Fruit fly (Drosophila melanogaster): Measurements from ENCODE around the gene CG5250.

The CG5250 gene

DNA sequence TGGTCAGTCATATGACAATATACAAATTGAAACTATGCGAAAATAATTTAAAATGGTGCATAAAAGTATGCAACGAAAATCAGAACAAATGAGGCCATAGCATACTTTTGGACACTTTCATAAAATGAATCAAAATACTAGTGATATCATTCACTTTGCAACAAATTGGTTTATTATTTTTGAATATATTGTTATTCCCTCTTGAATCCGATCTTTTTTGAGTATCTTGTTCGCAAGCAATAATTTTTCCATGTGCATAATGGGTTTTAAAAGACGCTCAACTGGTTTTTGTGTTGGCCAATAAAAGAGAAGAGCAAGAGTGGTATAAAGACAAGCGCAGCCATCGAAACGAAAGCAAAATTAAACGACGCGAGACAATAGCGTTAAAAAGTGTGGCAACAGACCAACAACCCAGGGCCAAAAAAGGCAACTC is 41.3 kb downstream of the CG5250 start:
- no peak for TF ChIP-seq gro (GFP tag; optimal IDR thresholded peaks at IDR 0.05)
- no peak for TF ChIP-seq gsb-n (tag; optimal IDR thresholded peaks at IDR 0.05)
- TF ChIP-seq Opbp (GFP tag; IDR thresholded peaks at IDR 0.05; ENCODE audit: partially characterized antibody): no peak
- TF ChIP-seq Sox102F (GFP tag; optimal IDR thresholded peaks at IDR 0.05): peak; percentile 18
- TF ChIP-seq ttk (GFP tag; IDR thresholded peaks at IDR 0.05): no peak
- TF ChIP-seq CG6765 (GFP tag; optimal IDR thresholded peaks at IDR 0.05): no peak
- peak; percentile 6 for TF ChIP-seq CG10209 (GFP tag; optimal IDR thresholded peaks at IDR 0.05)
- TF ChIP-seq wek (GFP tag; optimal IDR thresholded peaks at IDR 0.05): no peak
- no peak for TF ChIP-seq fd96Cb (tag; optimal IDR thresholded peaks at IDR 0.05)
- peak; percentile 21 for TF ChIP-seq lab (GFP tag; optimal IDR thresholded peaks at IDR 0.05)
- peak; percentile 10 for TF ChIP-seq CG17359 (tag; optimal IDR thresholded peaks at IDR 0.05)
- no peak for TF ChIP-seq zen (tag; optimal IDR thresholded peaks at IDR 0.05)
- no peak for TF ChIP-seq D (optimal IDR thresholded peaks at IDR 0.05)
- TF ChIP-seq D (GFP tag; optimal IDR thresholded peaks at IDR 0.05): no peak
- no peak for TF ChIP-seq CG17829 (tag; optimal IDR thresholded peaks at IDR 0.05)
- no peak for TF ChIP-seq CG42726 (GFP tag; IDR thresholded peaks at IDR 0.05; ENCODE audit: partially characterized antibody)
- 0 out of 3 replicates have a peak, but pooled peaks have one; percentile 23 for TF ChIP-seq CG11695 (GFP tag; IDR thresholded peaks at IDR 0.05)
- no peak for TF ChIP-seq Dad (GFP tag; optimal IDR thresholded peaks at IDR 0.05)
- no peak for TF ChIP-seq jumu (GFP tag; optimal IDR thresholded peaks at IDR 0.05)
- TF ChIP-seq Taf1 (GFP tag; IDR thresholded peaks at IDR 0.05): no peak
- no peak for TF ChIP-seq C15 (GFP tag; IDR thresholded peaks at IDR 0.05)
- no peak for TF ChIP-seq CG34224 (GFP tag; IDR thresholded peaks at IDR 0.05; ENCODE audit: partially characterized antibody)
- TF ChIP-seq ato (GFP tag; IDR thresholded peaks at IDR 0.05; ENCODE audit: partially characterized antibody): no peak
- TF ChIP-seq Nf-YB (GFP tag; optimal IDR thresholded peaks at IDR 0.05): no peak
- TF ChIP-seq CG7271 (tag; optimal IDR thresholded peaks at IDR 0.05): no peak
- TF ChIP-seq YL-1 (GFP tag; optimal IDR thresholded peaks at IDR 0.05): no peak
- TF ChIP-seq Rx (GFP tag; IDR thresholded peaks at IDR 0.05): no peak
- TF ChIP-seq Sry-δ (GFP tag; optimal IDR thresholded peaks at IDR 0.05): no peak
- TF ChIP-seq stwl (tag; optimal IDR thresholded peaks at IDR 0.05): no peak
- TF ChIP-seq kni (GFP tag; optimal IDR thresholded peaks at IDR 0.05): no peak
- TF ChIP-seq chif (GFP tag; optimal IDR thresholded peaks at IDR 0.05): no peak
- no peak for TF ChIP-seq Jarid2 (GFP tag; optimal IDR thresholded peaks at IDR 0.05)
- peak; percentile 48 for TF ChIP-seq CoRest (tag; optimal IDR thresholded peaks at IDR 0.05)
- TF ChIP-seq CG4854 (GFP tag; optimal IDR thresholded peaks at IDR 0.05): no peak
- peak; percentile 38 for TF ChIP-seq tap (tag; optimal IDR thresholded peaks at IDR 0.05)
- TF ChIP-seq CG11504 (tag; optimal IDR thresholded peaks at IDR 0.05): peak; percentile 68
- TF ChIP-seq grn (GFP tag; optimal IDR thresholded peaks at IDR 0.05): no peak
- no peak for TF ChIP-seq gt (GFP tag; IDR thresholded peaks at IDR 0.05)
- no peak for TF ChIP-seq Bteb2 (GFP tag; optimal IDR thresholded peaks at IDR 0.05)
- no peak for TF ChIP-seq dmrt11E (tag; optimal IDR thresholded peaks at IDR 0.05)
- no peak for TF ChIP-seq dati (GFP tag; IDR thresholded peaks at IDR 0.05)
- TF ChIP-seq CG4424 (GFP tag; optimal IDR thresholded peaks at IDR 0.05): no peak
- no peak for TF ChIP-seq CG15514 (GFP tag; optimal IDR thresholded peaks at IDR 0.05)
- TF ChIP-seq CG8478 (optimal IDR thresholded peaks at IDR 0.05): no peak
- no peak for TF ChIP-seq tin (GFP tag; optimal IDR thresholded peaks at IDR 0.05)
- peak; percentile 48 for TF ChIP-seq grau (tag; optimal IDR thresholded peaks at IDR 0.05)
- no peak for TF ChIP-seq B-H1 (GFP tag; IDR thresholded peaks at IDR 0.05)
- no peak for TF ChIP-seq CG3407 (GFP tag; optimal IDR thresholded peaks at IDR 0.05)
- TF ChIP-seq CG10321 (GFP tag; IDR thresholded peaks at IDR 0.05): no peak
- TF ChIP-seq CG4820 (GFP tag; optimal IDR thresholded peaks at IDR 0.05): no peak
- TF ChIP-seq NC2β (GFP tag; optimal IDR thresholded peaks at IDR 0.05): no peak
- TF ChIP-seq croc (GFP tag; conservative IDR thresholded peaks at IDR 0.05): no peak
